Worm (Caenorhabditis elegans) whole organism, mixed stage, embryonic: ENCODE measurements around the gene algn-2.

Experiments
- elt-1 ChIP-seq: sonication (generic microtip); optimal IDR thresholded peaks from 2 replicates; lab custom pipeline; 2017; ENCODE audit warnings: missing genetic modification characterization, mild to moderate bottlenecking, missing compliant biosample characterization, antibody characterized with exemption, moderate library complexity, borderline replicate concordance; ENCODE audit not compliant: insufficient read depth
- flh-1 ChIP-seq: fragments of 200-800 bp; sonication (Bioruptor generic); optimal IDR thresholded peaks from 2 replicates; lab custom pipeline; 2018; ENCODE audit warnings: mild to moderate bottlenecking, missing genetic modification characterization, moderate library complexity, missing compliant biosample characterization
- lsy-2 ChIP-seq: fragments of 150-350 bp; optimal IDR thresholded peaks from 2 replicates; lab custom pipeline; 2014; ENCODE audit warnings: missing biosample characterization, missing genetic modification characterization
- mab-5 ChIP-seq: fragments of 150-350 bp; optimal IDR thresholded peaks from 2 replicates; lab custom pipeline; 2014; ENCODE audit warnings: missing biosample characterization, missing genetic modification characterization
- mep-1 ChIP-seq: fragments of 150-350 bp; optimal IDR thresholded peaks from 2 replicates; lab custom pipeline; 2017; ENCODE audit warnings: missing biosample characterization, missing genetic modification reagents, missing genetic modification characterization, inconsistent platforms
- nhr-76 ChIP-seq: sonication (generic microtip); optimal IDR thresholded peaks from 2 replicates; lab custom pipeline; 2017; ENCODE audit warnings: missing biosample characterization, missing genetic modification characterization

DNA sequence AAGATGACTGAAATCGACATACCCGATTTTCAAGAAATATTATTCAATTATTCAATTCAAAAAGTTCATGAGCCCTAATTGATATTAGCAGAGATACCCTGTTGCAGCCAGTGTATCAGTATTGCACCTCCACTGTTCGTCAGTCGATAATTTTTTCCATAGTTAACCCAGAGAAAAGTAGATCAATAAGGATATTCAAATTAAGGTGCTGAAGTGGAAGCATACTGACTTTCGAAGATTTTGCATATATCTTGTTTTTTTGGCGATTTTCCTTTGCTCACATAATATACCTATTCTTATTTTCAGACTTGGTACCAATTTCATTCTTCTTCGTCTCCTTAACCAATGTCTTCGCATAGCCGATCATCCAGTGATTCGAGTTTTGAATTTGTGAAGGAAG, 43.9 kb downstream of the algn-2 start, which contains the start of gene EEED8.15:
- TF ChIP-seq nhr-76 (tag; lab: Kevin White, UChicago) (no peak), lsy-2 (tag; lab: Kevin White, UChicago) (no peak), mep-1 (tag; lab: Kevin White, UChicago) (no peak), elt-1 (tag; lab: Kevin White, UChicago) (no peak), flh-1 (GFP tag; lab: Kevin White, UChicago) (no peak), mab-5 (tag; lab: Kevin White, UChicago) (no peak)
